Fruit fly (Drosophila melanogaster) whole organism, larva: ENCODE measurements around the gene Polr2J.

Source experiments
- noc ChIP-seq: fragments of 200-800 bp; sonication (Bioruptor generic); optimal IDR thresholded peaks from 3 replicates; lab custom pipeline; 2019; ENCODE audit warnings: missing biosample characterization, mild to moderate bottlenecking, missing genetic modification characterization, moderate library complexity

Gene Polr2J

dm6 chr2L:17429788-17430587 is 19.8 kb upstream of the Polr2J start:
- peak; percentile 97 for TF ChIP-seq noc

- TF ChIP-seq noc = peak; percentile 14
Measured at dm6 chr2L:17427929-17428456, 17.8 kb upstream of the Polr2J start.

dm6 chr2L:17427187-17427586 is 17.0 kb upstream of the Polr2J start:
- no peak for TF ChIP-seq noc

- TF ChIP-seq noc = no peak
Measured at dm6 chr2L:17425412-17425811, 15.2 kb upstream of the Polr2J start.

dm6 chr2L:17425005-17425404 is 14.8 kb upstream of the Polr2J start:
- TF ChIP-seq noc = no peak

- TF ChIP-seq noc = no peak
Measured at dm6 chr2L:17422089-17422488, 11.9 kb upstream of the Polr2J start.

- peak; percentile 24 for TF ChIP-seq noc
Measured at dm6 chr2L:17421366-17421765, 11.2 kb upstream of the Polr2J start.

dm6 chr2L:17420419-17420818 is 10.2 kb upstream of the Polr2J start:
- no peak for TF ChIP-seq noc

dm6 chr2L:17412533-17412932 is 2.3 kb upstream of the Polr2J start, which contains the start of gene Rsph9:
TSS of gene Rsph9 (minus strand) at chr2L:17412633.
- no peak for TF ChIP-seq noc

dm6 chr2L:17402493-17402892 is 7.7 kb downstream of the Polr2J start:
- TF ChIP-seq noc = no peak

dm6 chr2L:17397372-17397771 is 12.8 kb downstream of the Polr2J start:
- no peak for TF ChIP-seq noc

dm6 chr2L:17394939-17395338 is 15.3 kb downstream of the Polr2J start:
- TF ChIP-seq noc = peak; percentile 38

dm6 chr2L:17390782-17391181 is 19.4 kb downstream of the Polr2J start:
- no peak for TF ChIP-seq noc

dm6 chr2L:17389104-17389503 is 21.1 kb downstream of the Polr2J start:
- peak; percentile 51 for TF ChIP-seq noc

- peak; percentile 48 for TF ChIP-seq noc
Measured at dm6 chr2L:17387735-17388367, 22.4 kb downstream of the Polr2J start.

- TF ChIP-seq noc = no peak
Measured at dm6 chr2L:17385221-17385529, 25.0 kb downstream of the Polr2J start.

- TF ChIP-seq noc = no peak
Measured at dm6 chr2L:17384331-17385220, 25.6 kb downstream of the Polr2J start, which contains the start of gene CLIP-190. TSS of gene CLIP-190 (plus strand) at chr2L:17384700.
